Worm (Caenorhabditis elegans): ENCODE measurements around the gene T23D5.3.

T23D5.3 gene

DNA sequence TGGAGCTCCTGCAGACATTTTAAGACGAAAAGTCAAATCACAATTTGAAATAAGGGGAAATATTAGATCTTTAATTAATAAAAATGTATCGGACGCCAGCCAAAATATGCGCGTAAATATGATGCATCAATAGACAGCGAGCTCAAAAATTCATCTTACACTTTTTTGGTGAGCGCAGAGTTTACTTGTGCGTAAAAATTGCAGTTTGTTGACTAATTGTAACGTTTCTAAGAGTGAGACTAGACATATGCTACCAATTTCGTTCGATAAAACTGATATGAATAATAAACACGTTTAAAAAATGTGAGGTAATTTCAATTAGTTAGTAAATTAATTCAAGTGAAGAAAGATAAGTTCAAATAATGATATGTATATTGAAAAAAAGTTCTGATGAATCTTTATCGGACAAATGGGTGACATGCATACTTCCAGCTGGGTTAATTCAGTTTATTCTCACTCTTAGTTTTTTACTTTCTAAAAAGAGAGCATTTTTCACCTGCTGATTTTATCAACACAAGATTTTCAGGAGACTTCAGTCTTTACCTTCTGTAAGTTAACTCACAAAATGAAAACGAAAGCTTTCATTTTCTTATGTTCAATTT is 45.8 kb upstream of the T23D5.3 start, which contains the start of the genes nhr-285 and irld-52:
TSS of gene nhr-285 (minus strand) at position 101 of the 602 bp plus-strand sequence.
TSS of gene irld-52 (plus strand) at position 552 of the 602 bp plus-strand sequence.
- TF ChIP-seq unc-3 (GFP tag; conservative IDR thresholded peaks at IDR 0.05) (no peak), unc-3 (tag; optimal IDR thresholded peaks at IDR 0.05) (no peak), hlh-13 (GFP tag; optimal IDR thresholded peaks at IDR 0.05) (no peak), K02D7.2 (tag; optimal IDR thresholded peaks at IDR 0.05) (no peak), pag-3 (tag; optimal IDR thresholded peaks at IDR 0.05; ENCODE audit: borderline replicate concordance) (no peak), fkh-10 (GFP tag; optimal IDR thresholded peaks at IDR 0.05) (no peak)

DNA sequence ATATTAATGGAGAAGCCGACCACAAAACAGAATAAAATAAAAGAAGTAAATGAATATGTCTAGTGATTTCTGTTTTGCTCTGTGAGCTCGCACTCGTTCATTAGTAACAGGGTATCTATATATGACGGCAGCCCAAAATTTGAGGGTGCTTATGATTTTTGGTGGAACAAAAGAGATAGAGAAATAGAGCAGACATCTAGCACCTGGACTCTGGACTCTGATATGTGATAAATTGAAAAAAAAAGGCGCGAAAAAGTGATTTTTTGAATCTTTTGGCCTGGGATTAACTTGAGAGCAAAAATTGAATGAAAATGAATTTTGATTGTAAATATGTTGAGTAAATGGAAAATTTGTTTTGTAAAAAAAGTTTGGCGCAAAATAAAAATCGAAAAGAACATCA is 43.2 kb upstream of the T23D5.3 start, which contains the start of gene nhr-283:
TSS of gene nhr-283 (minus strand) at position 101 of the 400 bp plus-strand sequence.
- TF ChIP-seq unc-3 (GFP tag; conservative IDR thresholded peaks at IDR 0.05), result no peak
- no peak for TF ChIP-seq unc-3 (tag; optimal IDR thresholded peaks at IDR 0.05)
- no peak for TF ChIP-seq rnt-1 (tag; optimal IDR thresholded peaks at IDR 0.05)
- no peak for TF ChIP-seq fkh-6 (tag; optimal IDR thresholded peaks at IDR 0.05)
- no peak for TF ChIP-seq ceh-19 (GFP tag; optimal IDR thresholded peaks at IDR 0.05)
- TF ChIP-seq pqm-1 (tag; optimal IDR thresholded peaks at IDR 0.05), result no peak
- no peak for TF ChIP-seq ceh-45 (GFP tag; IDR thresholded peaks at IDR 0.05)
- TF ChIP-seq syd-9 (tag; optimal IDR thresholded peaks at IDR 0.05), result no peak

DNA sequence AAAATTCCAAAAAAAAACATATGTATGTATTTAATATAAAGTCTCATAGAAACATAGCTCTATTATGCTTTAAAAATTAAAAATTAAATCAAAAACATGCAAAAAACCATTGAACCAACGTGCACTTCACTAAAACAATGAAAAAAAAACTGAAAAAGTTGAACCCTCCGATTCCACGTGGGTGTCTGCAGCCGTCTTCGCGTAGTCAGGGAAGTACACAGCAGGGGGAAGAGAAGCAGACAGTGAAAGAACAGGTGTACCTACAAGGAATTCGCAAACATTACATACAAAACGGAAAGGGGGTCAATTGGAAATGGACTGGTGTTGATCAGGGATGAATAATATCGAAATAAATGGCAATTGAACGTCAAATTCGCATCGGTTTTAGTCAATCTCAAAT is 40.5 kb upstream of the T23D5.3 start:
- TF ChIP-seq ceh-18 (tag; optimal IDR thresholded peaks at IDR 0.05) (no peak), zip-5 (tag; optimal IDR thresholded peaks at IDR 0.05) (no peak), hlh-15 (tag; optimal IDR thresholded peaks at IDR 0.05) (no peak), ztf-16 (tag; optimal IDR thresholded peaks at IDR 0.05) (no peak), dmd-4 (tag; optimal IDR thresholded peaks at IDR 0.05; ENCODE audit: borderline replicate concordance) (no peak), ceh-22 (tag; optimal IDR thresholded peaks at IDR 0.05) (no peak), odd-2 (tag; optimal IDR thresholded peaks at IDR 0.05) (no peak)

DNA sequence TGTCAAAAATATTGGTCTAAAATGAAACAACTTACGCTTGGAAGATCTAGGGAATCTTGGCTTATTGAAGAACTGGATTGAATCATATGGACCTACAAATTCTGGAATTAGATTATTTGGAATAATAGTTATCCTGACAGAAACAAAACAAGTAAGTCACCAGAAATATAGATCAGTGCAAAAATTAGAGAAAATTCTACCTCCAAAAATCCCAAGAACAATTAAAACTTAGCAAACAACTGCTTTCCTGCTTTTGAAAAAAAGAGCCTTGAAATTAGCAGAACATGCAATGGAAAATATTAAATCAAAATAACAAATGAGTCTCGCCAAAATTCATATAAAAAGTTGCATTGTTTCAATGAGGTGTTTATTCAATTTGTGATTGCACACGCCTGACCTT is 39.7 kb upstream of the T23D5.3 start, which contains the start of gene nhr-60:
TSS of gene nhr-60 (minus strand) at position 101 of the 400 bp plus-strand sequence.
- TF ChIP-seq dmd-4 (tag; optimal IDR thresholded peaks at IDR 0.05; ENCODE audit: borderline replicate concordance) (no peak), sdc-2 (tag; optimal IDR thresholded peaks at IDR 0.05) (no peak), lim-6 (tag; optimal IDR thresholded peaks at IDR 0.05) (no peak), K09A11.1 (tag; optimal IDR thresholded peaks at IDR 0.05; ENCODE audit: insufficient read depth) (no peak), ceh-24 (tag; optimal IDR thresholded peaks at IDR 0.05) (no peak), fkh-10 (GFP tag; optimal IDR thresholded peaks at IDR 0.05) (no peak), nhr-11 (tag; optimal IDR thresholded peaks at IDR 0.05) (no peak)

DNA sequence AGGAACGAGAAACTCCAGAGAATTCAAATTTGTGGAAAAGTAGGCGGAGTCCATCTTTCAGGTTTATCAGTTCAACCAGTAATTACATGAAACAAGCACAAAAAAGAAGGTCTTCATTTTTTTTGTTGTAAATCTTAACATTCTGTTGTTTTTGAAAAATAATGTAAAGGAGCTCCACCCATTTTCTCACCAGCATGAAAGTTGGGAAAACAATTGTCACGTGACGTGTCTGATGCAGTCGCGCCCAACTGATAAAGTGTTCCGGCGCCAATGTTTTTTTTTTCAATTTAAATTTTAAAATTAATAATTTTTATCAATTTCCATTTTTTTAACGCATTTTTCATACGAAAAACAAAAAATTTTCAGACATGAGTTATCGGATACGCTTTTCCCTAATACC is 35.6 kb upstream of the T23D5.3 start, which contains the start of gene F57A10.4:
TSS of gene F57A10.4 (plus strand) at position 367 of the 400 bp plus-strand sequence.
- TF ChIP-seq Y22D7AL.16 (tag; optimal IDR thresholded peaks at IDR 0.05) (no peak), pqm-1 (tag; optimal IDR thresholded peaks at IDR 0.05) (no peak), fkh-6 (tag; optimal IDR thresholded peaks at IDR 0.05) (no peak), unc-86 (tag; optimal IDR thresholded peaks at IDR 0.05) (no peak), che-1 (tag; optimal IDR thresholded peaks at IDR 0.05) (no peak), ceh-6 (GFP tag; optimal IDR thresholded peaks at IDR 0.05) (no peak), K02D7.2 (tag; optimal IDR thresholded peaks at IDR 0.05) (no peak)

DNA sequence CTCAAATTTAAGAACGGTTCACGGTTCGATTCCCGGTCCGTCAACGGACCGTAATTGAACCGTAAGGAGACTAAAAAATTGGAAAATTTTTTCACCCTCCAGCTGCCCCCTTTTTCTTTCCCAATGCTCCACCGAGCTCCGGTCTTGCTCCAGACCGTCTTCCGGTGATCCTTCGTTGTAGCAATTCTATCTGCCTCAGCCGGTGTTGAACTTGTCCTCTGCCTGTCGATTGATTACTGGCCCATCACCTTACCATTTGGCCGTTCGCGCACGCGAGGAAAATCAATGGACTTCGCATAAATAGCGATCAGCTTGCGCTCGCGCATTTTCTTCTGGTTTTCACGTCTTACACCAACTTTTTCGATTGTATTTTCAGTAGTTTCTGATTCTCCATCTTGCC is 33.9 kb upstream of the T23D5.3 start:
- 0 out of 2 replicates have a peak, but pooled peaks have one; percentile 37 for TF ChIP-seq ceh-45 (GFP tag; IDR thresholded peaks at IDR 0.05)

DNA sequence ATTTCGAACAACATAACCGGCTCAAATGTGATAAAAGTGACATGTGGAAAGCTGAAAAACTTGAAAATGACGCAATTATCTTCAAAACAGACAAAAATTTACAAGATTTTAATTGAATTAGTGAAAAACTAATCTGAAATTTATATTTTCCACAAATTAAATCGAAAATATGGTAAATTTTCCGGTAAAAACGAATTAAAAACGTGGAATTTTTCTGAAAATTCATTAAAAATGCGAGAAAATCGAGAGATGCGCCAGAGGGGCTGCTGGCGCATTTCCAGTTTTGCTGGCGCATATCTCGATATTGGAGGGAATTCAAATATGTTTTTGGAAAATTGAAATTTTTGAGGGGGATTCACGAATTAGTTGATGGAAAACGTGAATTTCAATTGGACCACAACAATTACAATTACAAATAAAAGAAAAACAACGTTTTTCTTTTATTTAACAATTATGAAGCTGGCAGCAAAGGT is 32.7 kb upstream of the T23D5.3 start, which contains the start of the genes haf-3 and F57A10.2:
TSS of gene haf-3 (minus strand) at position 51 of the 473 bp plus-strand sequence.
TSS of gene F57A10.2 (plus strand) at position 454 of the 473 bp plus-strand sequence.
- no peak for TF ChIP-seq odd-2 (tag; optimal IDR thresholded peaks at IDR 0.05)
- peak; percentile 1 for TF ChIP-seq ets-4 (tag; optimal IDR thresholded peaks at IDR 0.05)
- no peak for TF ChIP-seq ceh-31 (tag; optimal IDR thresholded peaks at IDR 0.05)
- no peak for TF ChIP-seq ceh-6 (GFP tag; optimal IDR thresholded peaks at IDR 0.05)
- TF ChIP-seq tbx-2 (tag; optimal IDR thresholded peaks at IDR 0.05), result no peak
- no peak for TF ChIP-seq dmd-4 (tag; optimal IDR thresholded peaks at IDR 0.05; ENCODE audit: borderline replicate concordance)
- TF ChIP-seq ceh-18 (tag; optimal IDR thresholded peaks at IDR 0.05), result peak; percentile 32
- no peak for TF ChIP-seq hlh-6 (tag; optimal IDR thresholded peaks at IDR 0.05)
- TF ChIP-seq ama-1 (optimal IDR thresholded peaks at IDR 0.05), result no peak
- TF ChIP-seq rnt-1 (tag; optimal IDR thresholded peaks at IDR 0.05), result no peak
- TF ChIP-seq dve-1 (tag; optimal IDR thresholded peaks at IDR 0.05), result peak; percentile 52
- no peak for TF ChIP-seq sox-2 (GFP tag; IDR thresholded peaks at IDR 0.05)
- no peak for TF ChIP-seq C38D4.7 (GFP tag; optimal IDR thresholded peaks at IDR 0.05)
- no peak for TF ChIP-seq ceh-2 (tag; optimal IDR thresholded peaks at IDR 0.05)
- peak; percentile 7 for TF ChIP-seq hlh-30 (tag; optimal IDR thresholded peaks at IDR 0.05; ENCODE audit: insufficient read depth)
- no peak for TF ChIP-seq pha-4 (tag; optimal IDR thresholded peaks at IDR 0.05)
- TF ChIP-seq unc-86 (tag; optimal IDR thresholded peaks at IDR 0.05), result peak; percentile 46
